Fruit fly (Drosophila melanogaster) whole organism, pupa: Measurements from ENCODE around the gene CG43120.
A peak's percentile ranks its signal among the peaks of the same experiment; 100 is the strongest.

Experiments
- CG10348 ChIP-seq: fragments of 200-800 bp; sonication (Bioruptor generic); IDR thresholded peaks from 2 replicates; pipeline ENCODE4 v1.3.6; 2022; ENCODE audit warnings: missing biosample characterization, missing genetic modification characterization
- CG32121 ChIP-seq: fragments of 200-800 bp; sonication (Bioruptor generic); IDR thresholded peaks from 2 replicates; pipeline ENCODE4 v1.3.6; 2022; ENCODE audit warnings: missing biosample characterization, missing genetic modification characterization
- fd96Ca ChIP-seq: fragments of 200-800 bp; sonication (Bioruptor generic); IDR thresholded peaks from 3 replicates; pipeline ENCODE4 v1.3.6; 2022; ENCODE audit warnings: missing biosample characterization, missing genetic modification characterization
- rn ChIP-seq: fragments of 200-800 bp; sonication (Bioruptor generic); IDR thresholded peaks from 2 replicates; pipeline ENCODE4 v1.3.6; 2022; ENCODE audit warnings: missing biosample characterization, missing genetic modification characterization

- TF ChIP-seq CG10348 (GFP tag; lab: Robert Waterston, UW): no peak
- peak; percentile 54; the same call in 2 of the 3 replicates for TF ChIP-seq fd96Ca
- TF ChIP-seq CG32121 (GFP tag; lab: Robert Waterston, UW): no peak; the same call in 1 of the 2 replicates
- TF ChIP-seq rn (GFP tag; lab: Robert Waterston, UW): no peak
Observed at dm6 chr3L:14363103-14363751, 18.5 kb upstream of the CG43120 start.
